Fruit fly (Drosophila melanogaster) whole organism, embryonic: ENCODE measurements around the gene Rab9Fa.

Experiments
- Ada2b ChIP-seq: fragments of 200-800 bp; sonication (Bioruptor generic); IDR thresholded peaks from 2 replicates; pipeline ENCODE4 v1.3.6; 2022; ENCODE audit warnings: missing biosample characterization, missing genetic modification characterization
- Asciz ChIP-seq: fragments of 200-800 bp; sonication (Bioruptor generic); optimal IDR thresholded peaks from 2 replicates; lab custom pipeline; 2017; ENCODE audit warnings: missing biosample characterization, mild to moderate bottlenecking, missing genetic modification characterization, missing genetic modification reagents
- CG11085 ChIP-seq: fragments of 200-800 bp; sonication (Bioruptor generic); IDR thresholded peaks from 2 replicates; pipeline ENCODE4 v1.3.6; 2022; ENCODE audit warnings: missing biosample characterization, missing genetic modification characterization
- CG14050 ChIP-seq: fragments of 200-800 bp; sonication (Bioruptor generic); IDR thresholded peaks from 3 replicates; pipeline ENCODE4 v1.3.6; 2022; ENCODE audit warnings: missing biosample characterization, missing genetic modification characterization
- CG15269 ChIP-seq: fragments of 200-800 bp; sonication (Bioruptor generic); optimal IDR thresholded peaks from 2 replicates; lab custom pipeline; 2018; ENCODE audit warnings: missing biosample characterization, mild to moderate bottlenecking, missing genetic modification characterization, moderate library complexity
- CG16815 ChIP-seq: fragments of 200-800 bp; sonication (Bioruptor generic); optimal IDR thresholded peaks from 3 replicates; lab custom pipeline; 2017; ENCODE audit warnings: missing biosample characterization, mild to moderate bottlenecking, missing genetic modification characterization
- CG2199 ChIP-seq: fragments of 200-800 bp; sonication (Bioruptor generic); IDR thresholded peaks from 3 replicates; pipeline ENCODE4 v1.3.6; 2022; ENCODE audit warnings: missing biosample characterization, missing genetic modification characterization
- CG2202 ChIP-seq: fragments of 200-800 bp; sonication (Bioruptor generic); optimal IDR thresholded peaks from 2 replicates; lab custom pipeline; 2018; ENCODE audit warnings: missing biosample characterization, mild to moderate bottlenecking, missing genetic modification characterization
- CG3163 ChIP-seq: fragments of 200-800 bp; sonication (Bioruptor generic); optimal IDR thresholded peaks from 3 replicates; lab custom pipeline; 2016; ENCODE audit warnings: missing biosample characterization, missing genetic modification characterization
- CG34422 ChIP-seq: fragments of 200-800 bp; sonication (Bioruptor generic); IDR thresholded peaks from 3 replicates; pipeline ENCODE4 v1.3.6; 2022; ENCODE audit warnings: missing biosample characterization, missing genetic modification characterization
- CG3838 ChIP-seq: fragments of 200-800 bp; sonication (Bioruptor generic); optimal IDR thresholded peaks from 3 replicates; lab custom pipeline; 2016; ENCODE audit warnings: missing biosample characterization, missing genetic modification characterization
- CG43689 ChIP-seq: fragments of 200-800 bp; sonication (Bioruptor generic); IDR thresholded peaks from 2 replicates; pipeline ENCODE4 v1.3.6; 2022; ENCODE audit warnings: missing biosample characterization, missing genetic modification characterization
- CG4424 ChIP-seq: fragments of 200-800 bp; sonication (Bioruptor generic); optimal IDR thresholded peaks from 3 replicates; lab custom pipeline; 2016; ENCODE audit warnings: missing biosample characterization, missing genetic modification characterization
- CG5180 ChIP-seq: fragments of 200-800 bp; sonication (Bioruptor generic); optimal IDR thresholded peaks from 3 replicates; lab custom pipeline; 2017; ENCODE audit warnings: missing biosample characterization, missing genetic modification characterization, mild to moderate bottlenecking, moderate library complexity, missing genetic modification reagents
- CG5245 ChIP-seq: fragments of 200-800 bp; sonication (Bioruptor generic); optimal IDR thresholded peaks from 3 replicates; lab custom pipeline; 2016; ENCODE audit warnings: missing biosample characterization, missing genetic modification characterization
- CG7556 ChIP-seq: fragments of 200-800 bp; sonication (Bioruptor generic); optimal IDR thresholded peaks from 2 replicates; lab custom pipeline; 2017; ENCODE audit warnings: missing biosample characterization, mild to moderate bottlenecking, missing genetic modification characterization
- CG8388 ChIP-seq: fragments of 200-800 bp; sonication (Bioruptor generic); optimal IDR thresholded peaks from 2 replicates; lab custom pipeline; 2019; ENCODE audit warnings: missing biosample characterization, mild to moderate bottlenecking, missing genetic modification characterization, moderate library complexity
- Dek ChIP-seq: fragments of 200-800 bp; sonication (Bioruptor generic); optimal IDR thresholded peaks from 3 replicates; lab custom pipeline; 2019; ENCODE audit warnings: missing biosample characterization, mild to moderate bottlenecking, missing genetic modification characterization, moderate library complexity
- Dip2 ChIP-seq: fragments of 200-800 bp; sonication (Bioruptor generic); IDR thresholded peaks from 2 replicates; pipeline ENCODE4 v1.3.6; 2022; ENCODE audit warnings: missing biosample characterization, missing genetic modification characterization
- H15 ChIP-seq: fragments of 200-800 bp; sonication (Bioruptor generic); IDR thresholded peaks from 3 replicates; pipeline ENCODE4 v1.3.6; 2022; ENCODE audit warnings: missing biosample characterization, missing genetic modification characterization
- NfI ChIP-seq: fragments of 200-800 bp; sonication (Bioruptor generic); optimal IDR thresholded peaks from 3 replicates; lab custom pipeline; 2018; ENCODE audit warnings: missing biosample characterization, mild to moderate bottlenecking, missing genetic modification characterization, moderate library complexity
- Opbp ChIP-seq: fragments of 200-800 bp; sonication (Bioruptor generic); IDR thresholded peaks from 3 replicates; pipeline ENCODE4 v1.3.6; 2022; ENCODE audit warnings: missing biosample characterization, missing genetic modification characterization; ENCODE audit not compliant: partially characterized antibody
- Poxn ChIP-seq: fragments of 200-800 bp; sonication (Bioruptor generic); IDR thresholded peaks from 2 replicates; pipeline ENCODE4 v1.3.6; 2022; ENCODE audit warnings: missing biosample characterization, missing genetic modification characterization
- Sin3A ChIP-seq: fragments of >200 bp; optimal IDR thresholded peaks from 2 replicates; lab custom pipeline; 2018
- Sox100B ChIP-seq: fragments of 200-800 bp; sonication (Bioruptor generic); optimal IDR thresholded peaks from 3 replicates; lab custom pipeline; 2018; ENCODE audit warnings: missing biosample characterization, mild to moderate bottlenecking, missing genetic modification characterization
- amos ChIP-seq: fragments of 200-800 bp; sonication (Bioruptor generic); IDR thresholded peaks from 2 replicates; pipeline ENCODE4 v1.3.6; 2022; ENCODE audit warnings: missing biosample characterization, missing genetic modification characterization; ENCODE audit not compliant: partially characterized antibody
- bbx ChIP-seq: fragments of 200-800 bp; sonication (Bioruptor generic); IDR thresholded peaks from 2 replicates; pipeline ENCODE4 v1.3.6; 2022; ENCODE audit warnings: missing biosample characterization, missing genetic modification characterization; ENCODE audit not compliant: partially characterized antibody
- bsh ChIP-seq, 2 experiments: fragments of 200-800 bp; sonication (Bioruptor generic); optimal IDR thresholded peaks; 2 replicates each; lab custom pipeline; 2017 to 2018; ENCODE audit warnings: mild to moderate bottlenecking in 2 of 2, missing biosample characterization in 2 of 2, missing genetic modification characterization in 2 of 2, moderate library complexity in 1 of 2
- caup ChIP-seq: fragments of 200-800 bp; sonication (Bioruptor generic); optimal IDR thresholded peaks from 3 replicates; lab custom pipeline; 2017; ENCODE audit warnings: missing biosample characterization, mild to moderate bottlenecking, missing genetic modification characterization, moderate library complexity; ENCODE audit not compliant: severe bottlenecking
- chinmo ChIP-seq: fragments of 200-800 bp; sonication (Bioruptor generic); IDR thresholded peaks from 4 replicates; pipeline ENCODE4 v1.3.6; 2022; ENCODE audit warnings: missing biosample characterization, missing genetic modification characterization; ENCODE audit not compliant: partially characterized antibody
- cwo ChIP-seq: fragments of 200-800 bp; sonication (Bioruptor generic); optimal IDR thresholded peaks from 3 replicates; lab custom pipeline; 2017; ENCODE audit warnings: missing biosample characterization, missing genetic modification characterization, mild to moderate bottlenecking, moderate library complexity, missing genetic modification reagents
- dm ChIP-seq: fragments of 200-800 bp; sonication (Bioruptor generic); optimal IDR thresholded peaks from 3 replicates; lab custom pipeline; 2016; ENCODE audit warnings: missing biosample characterization, missing genetic modification characterization
- dmrt11E ChIP-seq: fragments of 200-800 bp; sonication (Bioruptor generic); optimal IDR thresholded peaks from 3 replicates; lab custom pipeline; 2018; ENCODE audit warnings: missing biosample characterization, mild to moderate bottlenecking, missing genetic modification characterization, moderate library complexity
- ftz-f1 ChIP-seq: fragments of 200-800 bp; sonication (Bioruptor generic); optimal IDR thresholded peaks from 2 replicates; lab custom pipeline; 2016; ENCODE audit warnings: missing biosample characterization, missing genetic modification characterization
- hth ChIP-seq: fragments of >200 bp; optimal IDR thresholded peaks from 2 replicates; lab custom pipeline; 2017; ENCODE audit warnings: inconsistent platforms
- kay ChIP-seq: fragments of 200-800 bp; sonication (Bioruptor generic); optimal IDR thresholded peaks from 2 replicates; lab custom pipeline; 2016; ENCODE audit warnings: missing biosample characterization, missing genetic modification characterization
- lola ChIP-seq, 3 experiments: fragments of >200 bp in 2 of 3; fragments of 200-800 bp in 1 of 3; sonication (Bioruptor generic) in 1 of 3; optimal IDR thresholded peaks; 2 replicates each; lab custom pipeline; 2017 to 2019; ENCODE audit warnings: missing biosample characterization in 3 of 3, missing genetic modification characterization in 3 of 3, mild to moderate bottlenecking in 1 of 3, moderate library complexity in 1 of 3
- luna ChIP-seq: fragments of 200-800 bp; sonication (Bioruptor generic); optimal IDR thresholded peaks from 2 replicates; lab custom pipeline; 2016; ENCODE audit warnings: missing biosample characterization, missing genetic modification characterization
- mld ChIP-seq: fragments of 200-800 bp; sonication (Bioruptor generic); IDR thresholded peaks from 3 replicates; pipeline ENCODE4 v1.3.6; 2022; ENCODE audit warnings: missing biosample characterization, missing genetic modification characterization; ENCODE audit not compliant: partially characterized antibody
- nerfin-1 ChIP-seq: fragments of 200-800 bp; sonication (Bioruptor generic); optimal IDR thresholded peaks from 3 replicates; lab custom pipeline; 2019; ENCODE audit warnings: missing biosample characterization, mild to moderate bottlenecking, missing genetic modification characterization, moderate library complexity
- nmo ChIP-seq: fragments of 200-800 bp; sonication (Bioruptor generic); optimal IDR thresholded peaks from 2 replicates; lab custom pipeline; 2018; ENCODE audit warnings: missing biosample characterization, mild to moderate bottlenecking, missing genetic modification characterization, moderate library complexity
- odd ChIP-seq: fragments of 200-800 bp; sonication (Bioruptor generic); optimal IDR thresholded peaks from 2 replicates; lab custom pipeline; 2017; ENCODE audit warnings: missing biosample characterization, mild to moderate bottlenecking, missing genetic modification characterization
- otp ChIP-seq: fragments of 200-800 bp; sonication (Bioruptor generic); IDR thresholded peaks from 3 replicates; pipeline ENCODE4, ENCODE4 v1.3.6; 2022; ENCODE audit warnings: missing biosample characterization, missing genetic modification characterization
- pita ChIP-seq: fragments of 200-800 bp; sonication (Bioruptor generic); optimal IDR thresholded peaks from 2 replicates; lab custom pipeline; 2017; ENCODE audit warnings: missing biosample characterization, mild to moderate bottlenecking, missing genetic modification characterization
- toy ChIP-seq: fragments of 200-800 bp; sonication (Bioruptor generic); IDR thresholded peaks from 2 replicates; pipeline ENCODE4 v1.3.6; 2022; ENCODE audit warnings: missing biosample characterization, missing genetic modification characterization
- ttk ChIP-seq: fragments of 200-800 bp; sonication (Bioruptor generic); IDR thresholded peaks from 2 replicates; pipeline ENCODE4 v2.1.2; 2022; ENCODE audit warnings: missing biosample characterization, missing genetic modification characterization
- twi ChIP-seq: fragments of 200-800 bp; optimal IDR thresholded peaks from 2 replicates; lab custom pipeline; 2019; ENCODE audit warnings: missing biosample characterization, mild to moderate bottlenecking, missing genetic modification characterization, moderate library complexity
- usp ChIP-seq: fragments of >200 bp; optimal IDR thresholded peaks from 2 replicates; lab custom pipeline; 2017; ENCODE audit warnings: missing biosample characterization, missing genetic modification characterization
- vnd ChIP-seq: fragments of 200-800 bp; sonication (Bioruptor generic); IDR thresholded peaks from 3 replicates; pipeline ENCODE4 v1.3.6; 2022; ENCODE audit warnings: missing biosample characterization, missing genetic modification characterization; ENCODE audit not compliant: partially characterized antibody
- z ChIP-seq: fragments of 200-800 bp; sonication (Bioruptor generic); IDR thresholded peaks from 3 replicates; pipeline ENCODE4 v1.3.6; 2022; ENCODE audit warnings: missing biosample characterization, missing genetic modification characterization

The Rab9Fa gene

DNA sequence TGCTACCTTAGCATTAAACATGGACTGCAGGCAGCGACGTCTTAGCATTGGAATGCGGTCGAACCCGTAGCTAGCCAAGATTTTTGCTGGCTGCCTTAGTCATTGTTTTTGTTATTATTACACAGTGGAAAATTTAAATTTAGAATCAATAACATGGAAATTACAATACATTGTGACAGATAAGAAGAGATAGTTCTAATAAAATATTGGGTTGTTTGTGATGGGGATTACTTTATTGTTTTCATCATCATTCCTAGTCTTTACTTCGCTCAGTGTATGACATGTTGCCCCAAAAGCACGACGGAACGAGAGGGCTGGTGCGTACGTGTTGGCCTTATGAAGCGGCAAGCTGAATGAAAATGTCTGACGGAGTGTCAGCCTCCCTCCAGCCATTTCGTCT, 14.2 kb downstream of the Rab9Fa start (continued):
- no peak for TF ChIP-seq vnd
- TF ChIP-seq CG14050 = peak; percentile 81
- peak in 1 of 2 experiments; percentile 89 for TF ChIP-seq bsh (GFP tag; optimal IDR thresholded peaks at IDR 0.05; lab: Kevin White, UChicago)
- TF ChIP-seq twi (tag; lab: Kevin White, UChicago) = peak; percentile 49
- TF ChIP-seq CG8388 (GFP tag; lab: Kevin White, UChicago) = peak; percentile 79
- 0 out of 3 replicates have a peak, but pooled peaks have one; percentile 9 for TF ChIP-seq z (GFP tag; lab: Robert Waterston, UW)
- peak; percentile 74 for TF ChIP-seq CG43689
- peak; percentile 73 for TF ChIP-seq CG5245 (GFP tag; lab: Kevin White, UChicago)
- peak; percentile 94 for TF ChIP-seq CG15269
- TF ChIP-seq ttk (GFP tag; lab: Robert Waterston, UW) = peak; percentile 89
- TF ChIP-seq H15 (GFP tag; lab: Robert Waterston, UW) = peak; percentile 80
- no peak for TF ChIP-seq pita
- peak; percentile 36; the same call in 1 of the 2 replicates for TF ChIP-seq Dip2 (GFP tag; lab: Robert Waterston, UW)
- TF ChIP-seq Sox100B (GFP tag; lab: Kevin White, UChicago) = peak; percentile 85
- peak; percentile 80 for TF ChIP-seq odd (GFP tag; lab: Kevin White, UChicago)
- TF ChIP-seq CG2202 (tag; lab: Kevin White, UChicago) = peak; percentile 4
- TF ChIP-seq toy (GFP tag; lab: Robert Waterston, UW) = peak; percentile 68
- peak; percentile 49 for TF ChIP-seq dmrt11E (tag; lab: Kevin White, UChicago)
- peak; percentile 86 for TF ChIP-seq NfI
- TF ChIP-seq CG5180 = peak; percentile 77
- no peak for TF ChIP-seq Sin3A (lab: Kevin White, UChicago)
- TF ChIP-seq Ada2b (GFP tag; lab: Robert Waterston, UW) = peak; percentile 86
- peak; percentile 82 for TF ChIP-seq kay (GFP tag; lab: Kevin White, UChicago)
- peak; percentile 84 for TF ChIP-seq Dek
- peak; percentile 76 for TF ChIP-seq cwo (GFP tag; lab: Kevin White, UChicago)
- TF ChIP-seq CG34422 (GFP tag; lab: Robert Waterston, UW) = peak; percentile 77
- TF ChIP-seq CG3838 = peak; percentile 18
- TF ChIP-seq lola (GFP tag; optimal IDR thresholded peaks at IDR 0.05; lab: Kevin White, UChicago) = peak in 1 of 3 experiments; percentile 67
- TF ChIP-seq amos (GFP tag; lab: Robert Waterston, UW) = no peak
- TF ChIP-seq usp (GFP tag; lab: Kevin White, UChicago) = no peak
- no peak for TF ChIP-seq Opbp (GFP tag; lab: Robert Waterston, UW)
- TF ChIP-seq dm (GFP tag; lab: Kevin White, UChicago) = peak; percentile 52
- no peak for TF ChIP-seq bbx (GFP tag; lab: Robert Waterston, UW)
- TF ChIP-seq CG3163 (GFP tag; lab: Kevin White, UChicago) = peak; percentile 45
- peak; percentile 78 for TF ChIP-seq Asciz (GFP tag; lab: Kevin White, UChicago)
- peak; percentile 56; the same call in 1 of the 3 replicates for TF ChIP-seq CG2199
- peak; percentile 83 for TF ChIP-seq CG4424 (GFP tag; lab: Kevin White, UChicago)
- TF ChIP-seq nmo (GFP tag; lab: Kevin White, UChicago) = peak; percentile 81
- TF ChIP-seq CG7556 (GFP tag; lab: Kevin White, UChicago) = peak; percentile 82
- TF ChIP-seq otp (GFP tag; lab: Robert Waterston, UW) = peak; percentile 67; the same call in 2 of the 3 replicates
- TF ChIP-seq chinmo (GFP tag; lab: Robert Waterston, UW) = no peak
- no peak for TF ChIP-seq hth (lab: Kevin White, UChicago)
- no peak for TF ChIP-seq luna
- TF ChIP-seq ftz-f1 (GFP tag; lab: Kevin White, UChicago) = no peak
- TF ChIP-seq Poxn (GFP tag; lab: Robert Waterston, UW) = no peak
- TF ChIP-seq caup (GFP tag; lab: Kevin White, UChicago) = peak; percentile 82
- no peak for TF ChIP-seq mld (GFP tag; lab: Robert Waterston, UW)
- TF ChIP-seq CG11085 (GFP tag; lab: Robert Waterston, UW) = peak; percentile 62
- TF ChIP-seq nerfin-1 (tag; lab: Kevin White, UChicago) = peak; percentile 82
- peak; percentile 32 for TF ChIP-seq CG16815
